Worm (Caenorhabditis elegans) whole organism, L4/young adult: ENCODE results near the gene ttr-34.

Source experiments
- W03F9.2 ChIP-seq: fragments of 150-350 bp; optimal IDR thresholded peaks from 2 replicates; lab custom pipeline; 2014; ENCODE audit warnings: missing biosample characterization, missing genetic modification characterization
- dao-5 ChIP-seq: sonication (generic microtip); optimal IDR thresholded peaks from 2 replicates; lab custom pipeline; 2016; ENCODE audit warnings: missing genotype, missing genetic modification characterization, moderate library complexity, missing compliant biosample characterization
- him-1 ChIP-seq: sonication (generic microtip); optimal IDR thresholded peaks from 2 replicates; lab custom pipeline; 2016; ENCODE audit warnings: missing genotype, missing genetic modification reagents, missing genetic modification characterization, missing compliant biosample characterization

The ttr-34 gene

ce11 chrX:13159005-13159404 is 19.4 kb downstream of the ttr-34 start:
- TF ChIP-seq dao-5 (tag; lab: Kevin White, UChicago), result no peak
- TF ChIP-seq W03F9.2, result no peak
- no peak for TF ChIP-seq him-1

ce11 chrX:13159890-13160289 is 20.3 kb downstream of the ttr-34 start:
- no peak for TF ChIP-seq dao-5 (tag; lab: Kevin White, UChicago)
- TF ChIP-seq W03F9.2, result no peak
- no peak for TF ChIP-seq him-1

ce11 chrX:13161778-13162177 is 22.2 kb downstream of the ttr-34 start:
- TF ChIP-seq dao-5 (tag; lab: Kevin White, UChicago) (no peak), him-1 (no peak), W03F9.2 (no peak)

- TF ChIP-seq W03F9.2 (no peak), him-1 (no peak), dao-5 (tag; lab: Kevin White, UChicago) (no peak)
These were observed 22.9 kb downstream of the ttr-34 start for ce11 chrX:13162351-13163038.

ce11 chrX:13163185-13163584 is 23.6 kb downstream of the ttr-34 start:
- TF ChIP-seq W03F9.2 (no peak), him-1 (no peak), dao-5 (tag; lab: Kevin White, UChicago) (no peak)

ce11 chrX:13164301-13164700 is 24.7 kb downstream of the ttr-34 start:
- TF ChIP-seq him-1 (no peak), W03F9.2 (no peak), dao-5 (tag; lab: Kevin White, UChicago) (no peak)

ce11 chrX:13165686-13166085 is 26.1 kb downstream of the ttr-34 start:
- TF ChIP-seq W03F9.2 (no peak), dao-5 (tag; lab: Kevin White, UChicago) (no peak), him-1 (no peak)

ce11 chrX:13169133-13169532 is 29.5 kb downstream of the ttr-34 start:
- no peak for TF ChIP-seq dao-5 (tag; lab: Kevin White, UChicago)
- no peak for TF ChIP-seq W03F9.2
- no peak for TF ChIP-seq him-1

- TF ChIP-seq him-1 (no peak), W03F9.2 (no peak), dao-5 (tag; lab: Kevin White, UChicago) (no peak)
These were observed 30.4 kb downstream of the ttr-34 start, which contains the start of gene mob-2 for ce11 chrX:13169975-13170374. Gene mob-2 (minus strand): TSS chrX:13170075.

ce11 chrX:13170804-13171203 is 31.2 kb downstream of the ttr-34 start:
- TF ChIP-seq W03F9.2, result no peak
- no peak for TF ChIP-seq dao-5 (tag; lab: Kevin White, UChicago)
- TF ChIP-seq him-1, result no peak

- TF ChIP-seq W03F9.2 (no peak), him-1 (peak; percentile 65)
These were observed 31.6 kb downstream of the ttr-34 start for ce11 chrX:13171206-13171605.

- TF ChIP-seq dao-5 (tag; lab: Kevin White, UChicago), result no peak
- TF ChIP-seq him-1, result no peak
- TF ChIP-seq W03F9.2, result no peak
These were observed 34.8 kb downstream of the ttr-34 start for ce11 chrX:13174437-13174836.

- no peak for TF ChIP-seq W03F9.2
- no peak for TF ChIP-seq dao-5 (tag; lab: Kevin White, UChicago)
- no peak for TF ChIP-seq him-1
These were observed 38.8 kb downstream of the ttr-34 start, which contains the start of gene nlp-3 for ce11 chrX:13178347-13178746. Gene nlp-3 (minus strand): TSS chrX:13178447.

- TF ChIP-seq him-1, result no peak
These were observed 42.4 kb downstream of the ttr-34 start for ce11 chrX:13182012-13182411.

ce11 chrX:13189861-13190260 is 50.3 kb downstream of the ttr-34 start, which contains the start of gene cwp-5:
Gene cwp-5 (minus strand): TSS chrX:13189961.
- TF ChIP-seq him-1 (no peak), W03F9.2 (no peak), dao-5 (tag; lab: Kevin White, UChicago) (no peak)
